Fruit fly (Drosophila melanogaster) whole organism, prepupa: ENCODE measurements around the gene CG5676.

Experiments
- CG16779 ChIP-seq: fragments of 200-800 bp; sonication (Bioruptor generic); optimal IDR thresholded peaks from 3 replicates; lab custom pipeline; 2017; ENCODE audit warnings: missing biosample characterization, mild to moderate bottlenecking, missing genetic modification characterization
- CG8319 ChIP-seq: fragments of 200-800 bp; sonication (Bioruptor generic); optimal IDR thresholded peaks from 3 replicates; lab custom pipeline; 2016; ENCODE audit warnings: missing biosample characterization, missing genetic modification characterization
- Gug ChIP-seq: fragments of 200-800 bp; sonication (Bioruptor generic); IDR thresholded peaks from 2 replicates; pipeline ENCODE4 v1.3.6; 2022; ENCODE audit warnings: missing biosample characterization, missing genetic modification characterization
- Hr39 ChIP-seq: fragments of 200-800 bp; sonication (Bioruptor generic); optimal IDR thresholded peaks from 2 replicates; lab custom pipeline; 2016; ENCODE audit warnings: missing biosample characterization, missing genetic modification characterization
- Met ChIP-seq: fragments of 200-800 bp; sonication (Bioruptor generic); optimal IDR thresholded peaks from 3 replicates; lab custom pipeline; 2016; ENCODE audit warnings: missing biosample characterization, missing genetic modification characterization
- OdsH ChIP-seq: fragments of 200-800 bp; sonication (Bioruptor generic); optimal IDR thresholded peaks from 3 replicates; lab custom pipeline; 2016; ENCODE audit warnings: missing biosample characterization, missing genetic modification characterization
- Sox102F ChIP-seq: fragments of 200-800 bp; sonication (Bioruptor generic); optimal IDR thresholded peaks from 2 replicates; lab custom pipeline; 2016; ENCODE audit warnings: missing biosample characterization, mild to moderate bottlenecking, missing genetic modification characterization
- cyc ChIP-seq: fragments of 200-800 bp; sonication (Bioruptor generic); optimal IDR thresholded peaks from 3 replicates; lab custom pipeline; 2016; ENCODE audit warnings: missing biosample characterization, missing genetic modification characterization
- dac ChIP-seq: fragments of 200-800 bp; sonication (Bioruptor generic); optimal IDR thresholded peaks from 2 replicates; lab custom pipeline; 2017; ENCODE audit warnings: missing biosample characterization, mild to moderate bottlenecking, missing genetic modification characterization
- dsx ChIP-seq: fragments of 200-800 bp; optimal IDR thresholded peaks from 3 replicates; lab custom pipeline; 2019; ENCODE audit warnings: missing biosample characterization, mild to moderate bottlenecking, missing genetic modification characterization, moderate library complexity; ENCODE audit not compliant: poor library complexity, severe bottlenecking
- svp ChIP-seq: fragments of 200-800 bp; sonication (Bioruptor generic); peaks from one replicate; lab custom pipeline; 2016; ENCODE audit warnings: missing biosample characterization, missing genetic modification characterization

- TF ChIP-seq Gug: no peak
- no peak for TF ChIP-seq cyc (GFP tag; lab: Kevin White, UChicago)
- no peak for TF ChIP-seq dsx (GFP tag; lab: Kevin White, UChicago)
- TF ChIP-seq Hr39 (GFP tag; lab: Kevin White, UChicago): no peak
- no peak for TF ChIP-seq Sox102F (GFP tag; lab: Kevin White, UChicago)
- TF ChIP-seq Met (GFP tag; lab: Kevin White, UChicago): no peak
- TF ChIP-seq CG16779: no peak
- TF ChIP-seq OdsH (GFP tag; lab: Kevin White, UChicago): no peak
- TF ChIP-seq dac (GFP tag; lab: Kevin White, UChicago): no peak
- no peak for TF ChIP-seq svp (GFP tag; lab: Kevin White, UChicago)
- TF ChIP-seq CG8319 (GFP tag; lab: Kevin White, UChicago): no peak
Measured at dm6 chr2L:10231510-10231909, 24.2 kb downstream of the CG5676 start, which contains the start of gene ova.
